Fruit fly (Drosophila melanogaster): Measurements from ENCODE around the gene sds22.

The sds22 gene

dm6 chr3R:17407576-17407975 is 16.2 kb downstream of the sds22 start, which contains the start of gene CG17283:
TSS of gene CG17283 (plus strand) at chr3R:17407876.
- TF ChIP-seq CG17912 (GFP tag; optimal IDR thresholded peaks at IDR 0.05) (no peak), aop (GFP tag; IDR thresholded peaks at IDR 0.05) (no peak), CG10147 (GFP tag; optimal IDR thresholded peaks at IDR 0.05) (no peak), CG1832 (GFP tag; optimal IDR thresholded peaks at IDR 0.05) (no peak), phol (tag; optimal IDR thresholded peaks at IDR 0.05) (no peak), CG2199 (GFP tag; IDR thresholded peaks at IDR 0.05) (no peak), CG3281 (GFP tag; optimal IDR thresholded peaks at IDR 0.05) (no peak), CG2875 (GFP tag; optimal IDR thresholded peaks at IDR 0.05) (no peak), Ptx1 (GFP tag; IDR thresholded peaks at IDR 0.05) (no peak), NC2α (GFP tag; optimal IDR thresholded peaks at IDR 0.05) (no peak), CG1233 (GFP tag; optimal IDR thresholded peaks at IDR 0.05) (no peak), CG11398 (GFP tag; optimal IDR thresholded peaks at IDR 0.05) (no peak), PHDP (tag; optimal IDR thresholded peaks at IDR 0.05) (no peak), CG15073 (GFP tag; optimal IDR thresholded peaks at IDR 0.05) (no peak), pzg (GFP tag; optimal IDR thresholded peaks at IDR 0.05) (no peak), mam (GFP tag; optimal IDR thresholded peaks at IDR 0.05) (no peak)

- TF ChIP-seq Ssrp (tag; optimal IDR thresholded peaks at IDR 0.05): no peak
- no peak for TF ChIP-seq Sry-δ (GFP tag; optimal IDR thresholded peaks at IDR 0.05)
- TF ChIP-seq zfh1 (GFP tag; IDR thresholded peaks at IDR 0.05): no peak
- no peak for TF ChIP-seq CG9876 (GFP tag; optimal IDR thresholded peaks at IDR 0.05)
- no peak for TF ChIP-seq CG6654 (GFP tag; optimal IDR thresholded peaks at IDR 0.05)
- TF ChIP-seq CG2875 (GFP tag; optimal IDR thresholded peaks at IDR 0.05): no peak
- no peak for TF ChIP-seq CG7987 (GFP tag; optimal IDR thresholded peaks at IDR 0.05)
- no peak for TF ChIP-seq az2 (GFP tag; optimal IDR thresholded peaks at IDR 0.05)
- no peak for TF ChIP-seq CTCF (GFP tag; optimal IDR thresholded peaks at IDR 0.05)
- no peak for TF ChIP-seq CG31365 (tag; optimal IDR thresholded peaks at IDR 0.05)
Measured at dm6 chr3R:17409319-17409718, 17.9 kb downstream of the sds22 start, which contains the start of gene CG5860. TSS of gene CG5860 (plus strand) at chr3R:17409619.

dm6 chr3R:17410808-17411207 is 19.4 kb downstream of the sds22 start, which contains the start of gene CG5863:
TSS of gene CG5863 (plus strand) at chr3R:17411108.
- TF ChIP-seq sens-2 (GFP tag; IDR thresholded peaks at IDR 0.05) (no peak), zen (tag; optimal IDR thresholded peaks at IDR 0.05) (no peak), Med (GFP tag) (no peak), CG8924 (tag; optimal IDR thresholded peaks at IDR 0.05) (no peak), Doc2 (GFP tag; IDR thresholded peaks at IDR 0.05) (no peak), CG9876 (GFP tag; optimal IDR thresholded peaks at IDR 0.05) (no peak), CG17829 (tag; optimal IDR thresholded peaks at IDR 0.05) (no peak), CG17186 (GFP tag; optimal IDR thresholded peaks at IDR 0.05) (no peak), CG8944 (GFP tag; optimal IDR thresholded peaks at IDR 0.05) (no peak), Xbp1 (GFP tag; optimal IDR thresholded peaks at IDR 0.05) (no peak), Vsx1 (GFP tag; optimal IDR thresholded peaks at IDR 0.05) (no peak), trem (tag; optimal IDR thresholded peaks at IDR 0.05) (no peak), gro (GFP tag; optimal IDR thresholded peaks at IDR 0.05) (no peak), CG1602 (GFP tag; optimal IDR thresholded peaks at IDR 0.05) (no peak), D19B (GFP tag; optimal IDR thresholded peaks at IDR 0.05) (no peak), CG30403 (GFP tag; optimal IDR thresholded peaks at IDR 0.05) (no peak), sens (GFP tag) (no peak), Mad (GFP tag; optimal IDR thresholded peaks at IDR 0.05) (no peak), repo (GFP tag; optimal IDR thresholded peaks at IDR 0.05) (no peak), Hr51 (GFP tag; optimal IDR thresholded peaks at IDR 0.05) (no peak)

Measured in whole organism, embryonic.